Fruit fly (Drosophila melanogaster) whole organism, embryonic: ENCODE results near the gene Clk.

ENCODE experiments used
- Ada2b ChIP-seq: fragments of 200-800 bp; sonication (Bioruptor generic); IDR thresholded peaks from 2 replicates; pipeline ENCODE4 v1.3.6; 2022; ENCODE audit warnings: missing biosample characterization, missing genetic modification characterization
- Atf6 ChIP-seq: fragments of 200-800 bp; sonication (Bioruptor generic); IDR thresholded peaks from 2 replicates; pipeline ENCODE4 v1.3.6; 2022; ENCODE audit warnings: missing biosample characterization, missing genetic modification characterization
- B-H2 ChIP-seq: fragments of 200-800 bp; sonication (Bioruptor generic); optimal IDR thresholded peaks from 2 replicates; lab custom pipeline; 2018; ENCODE audit warnings: missing biosample characterization, mild to moderate bottlenecking, missing genetic modification characterization
- Bdp1 ChIP-seq: fragments of 200-800 bp; sonication (Bioruptor generic); optimal IDR thresholded peaks from 3 replicates; lab custom pipeline; 2016; ENCODE audit warnings: missing biosample characterization, missing genetic modification characterization
- CG10147 ChIP-seq: fragments of 200-800 bp; sonication (Bioruptor generic); optimal IDR thresholded peaks from 2 replicates; lab custom pipeline; 2019; ENCODE audit warnings: missing biosample characterization, mild to moderate bottlenecking, missing genetic modification characterization, moderate library complexity
- CG11085 ChIP-seq: fragments of 200-800 bp; sonication (Bioruptor generic); IDR thresholded peaks from 2 replicates; pipeline ENCODE4 v1.3.6; 2022; ENCODE audit warnings: missing biosample characterization, missing genetic modification characterization
- CG12219 ChIP-seq: fragments of 200-800 bp; sonication (Bioruptor generic); optimal IDR thresholded peaks from 3 replicates; lab custom pipeline; 2018; ENCODE audit warnings: missing biosample characterization, mild to moderate bottlenecking, missing genetic modification characterization
- CG12744 ChIP-seq: fragments of 200-800 bp; sonication (Bioruptor generic); optimal IDR thresholded peaks from 2 replicates; lab custom pipeline; 2016; ENCODE audit warnings: missing biosample characterization, missing genetic modification characterization
- CG14441 ChIP-seq: fragments of 200-800 bp; sonication (Bioruptor generic); IDR thresholded peaks from 2 replicates; pipeline ENCODE4 v1.3.6; 2022; ENCODE audit warnings: missing biosample characterization, missing genetic modification characterization
- CG15011 ChIP-seq: fragments of 200-800 bp; sonication (Bioruptor generic); optimal IDR thresholded peaks from 3 replicates; lab custom pipeline; 2018; ENCODE audit warnings: missing biosample characterization, mild to moderate bottlenecking, missing genetic modification characterization
- CG2116 ChIP-seq: fragments of 200-800 bp; sonication (Bioruptor generic); optimal IDR thresholded peaks from 3 replicates; lab custom pipeline; 2018; ENCODE audit warnings: missing biosample characterization, mild to moderate bottlenecking, missing genetic modification characterization
- CG2678 ChIP-seq: fragments of 200-800 bp; sonication (Bioruptor generic); optimal IDR thresholded peaks from 3 replicates; lab custom pipeline; 2019; ENCODE audit warnings: missing biosample characterization, mild to moderate bottlenecking, missing genetic modification characterization, moderate library complexity
- CG30020 ChIP-seq: fragments of 200-800 bp; optimal IDR thresholded peaks from 2 replicates; lab custom pipeline; 2019; ENCODE audit warnings: missing biosample characterization, mild to moderate bottlenecking, missing genetic modification characterization, moderate library complexity
- CG31224 ChIP-seq: fragments of 200-800 bp; sonication (Bioruptor generic); IDR thresholded peaks from 2 replicates; pipeline ENCODE4 v1.3.6; 2022; ENCODE audit warnings: missing biosample characterization, missing genetic modification characterization
- CG31365 ChIP-seq: fragments of 200-800 bp; sonication (Bioruptor generic); optimal IDR thresholded peaks from 2 replicates; lab custom pipeline; 2018; ENCODE audit warnings: missing biosample characterization, mild to moderate bottlenecking, missing genetic modification characterization
- CG32767 ChIP-seq: fragments of 200-800 bp; sonication (Bioruptor generic); IDR thresholded peaks from 2 replicates; pipeline ENCODE4 v1.3.6; 2022; ENCODE audit warnings: missing biosample characterization, missing genetic modification characterization
- CG6175 ChIP-seq: fragments of 200-800 bp; sonication (Bioruptor generic); IDR thresholded peaks from 3 replicates; pipeline ENCODE4 v1.3.6; 2022; ENCODE audit warnings: missing biosample characterization, missing genetic modification characterization
- CHES-1-like ChIP-seq: fragments of 200-800 bp; sonication (Bioruptor generic); optimal IDR thresholded peaks from 2 replicates; lab custom pipeline; 2016; ENCODE audit warnings: missing biosample characterization, missing genetic modification characterization
- ERR ChIP-seq: fragments of 200-800 bp; sonication (Bioruptor generic); optimal IDR thresholded peaks from 2 replicates; lab custom pipeline; 2016; ENCODE audit warnings: missing biosample characterization, missing genetic modification characterization
- Fer2 ChIP-seq: fragments of 200-800 bp; sonication (Bioruptor generic); optimal IDR thresholded peaks from 2 replicates; lab custom pipeline; 2018; ENCODE audit warnings: missing biosample characterization, mild to moderate bottlenecking, missing genetic modification characterization, moderate library complexity
- GATAe ChIP-seq: fragments of 200-800 bp; sonication (Bioruptor generic); conservative IDR thresholded peaks from 2 replicates; pipeline ENCODE4 v1.3.6; 2022; ENCODE audit warnings: missing biosample characterization, missing genetic modification characterization
- Hmr ChIP-seq: fragments of 200-800 bp; sonication (Bioruptor generic); optimal IDR thresholded peaks from 3 replicates; lab custom pipeline; 2017; ENCODE audit warnings: mild to moderate bottlenecking, missing biosample characterization, missing genetic modification reagents, missing genetic modification characterization
- Hr51 ChIP-seq, 2 experiments: fragments of 200-800 bp; sonication (Bioruptor generic); optimal IDR thresholded peaks; 2 replicates in 1 of 2; 3 replicates in 1 of 2; lab custom pipeline; 2016 to 2018; ENCODE audit warnings: missing biosample characterization in 2 of 2, missing genetic modification characterization in 2 of 2, mild to moderate bottlenecking in 1 of 2, moderate library complexity in 1 of 2
- Hsf ChIP-seq: fragments of 200-800 bp; sonication (Bioruptor generic); optimal IDR thresholded peaks from 3 replicates; lab custom pipeline; 2016; ENCODE audit warnings: missing biosample characterization, missing genetic modification characterization
- MTF-1 ChIP-seq: fragments of 200-800 bp; sonication (Bioruptor generic); optimal IDR thresholded peaks from 2 replicates; lab custom pipeline; 2018; ENCODE audit warnings: missing biosample characterization, mild to moderate bottlenecking, missing genetic modification characterization, borderline replicate concordance
- Mad ChIP-seq: fragments of 200-800 bp; sonication (Bioruptor generic); optimal IDR thresholded peaks from 2 replicates; lab custom pipeline; 2016; ENCODE audit warnings: missing biosample characterization, missing genetic modification characterization
- Med ChIP-seq: fragments of 200-800 bp; sonication (Bioruptor generic); peaks from one replicate; lab custom pipeline; 2016; ENCODE audit warnings: missing biosample characterization, missing genetic modification characterization, mild to moderate bottlenecking, inconsistent platforms, moderate library complexity
- NC2β ChIP-seq: fragments of 200-800 bp; sonication (Bioruptor generic); optimal IDR thresholded peaks from 2 replicates; lab custom pipeline; 2016; ENCODE audit warnings: missing biosample characterization, missing genetic modification characterization
- NK7.1 ChIP-seq: fragments of 200-800 bp; sonication (Bioruptor generic); optimal IDR thresholded peaks from 3 replicates; lab custom pipeline; 2016; ENCODE audit warnings: missing biosample characterization, missing genetic modification characterization
- PHDP ChIP-seq: fragments of 200-800 bp; sonication (Bioruptor generic); optimal IDR thresholded peaks from 3 replicates; lab custom pipeline; 2018; ENCODE audit warnings: missing biosample characterization, mild to moderate bottlenecking, missing genetic modification characterization, moderate library complexity
- Side ChIP-seq: fragments of 200-800 bp; sonication (Bioruptor generic); optimal IDR thresholded peaks from 2 replicates; lab custom pipeline; 2016; ENCODE audit warnings: missing biosample characterization, missing genetic modification characterization
- Six4 ChIP-seq: fragments of 200-800 bp; sonication (Bioruptor generic); optimal IDR thresholded peaks from 2 replicates; lab custom pipeline; 2016; ENCODE audit warnings: missing biosample characterization, missing genetic modification characterization
- Usf ChIP-seq: fragments of 200-800 bp; sonication (Bioruptor generic); optimal IDR thresholded peaks from 2 replicates; lab custom pipeline; 2017; ENCODE audit warnings: missing genotype, missing biosample characterization, missing genetic modification characterization
- YL-1 ChIP-seq: fragments of 200-800 bp; sonication (Bioruptor generic); optimal IDR thresholded peaks from 3 replicates; lab custom pipeline; 2017; ENCODE audit warnings: missing biosample characterization, mild to moderate bottlenecking, missing genetic modification characterization
- bab2 ChIP-seq: fragments of 200-800 bp; sonication (Bioruptor generic); optimal IDR thresholded peaks from 2 replicates; lab custom pipeline; 2016; ENCODE audit warnings: missing biosample characterization, missing genetic modification characterization
- cato ChIP-seq: fragments of 200-800 bp; sonication (Bioruptor generic); optimal IDR thresholded peaks from 2 replicates; lab custom pipeline; 2016; ENCODE audit warnings: missing biosample characterization, missing genetic modification characterization, borderline replicate concordance
- cg ChIP-seq: fragments of 200-800 bp; sonication (Bioruptor generic); optimal IDR thresholded peaks from 3 replicates; lab custom pipeline; 2019; ENCODE audit warnings: missing biosample characterization, mild to moderate bottlenecking, missing genetic modification characterization, moderate library complexity
- dmrt99B ChIP-seq: fragments of 200-800 bp; sonication (Bioruptor generic); optimal IDR thresholded peaks from 2 replicates; lab custom pipeline; 2018; ENCODE audit warnings: missing biosample characterization, mild to moderate bottlenecking, missing genetic modification characterization, moderate library complexity
- lilli ChIP-seq: fragments of 200-800 bp; sonication (Bioruptor generic); optimal IDR thresholded peaks from 3 replicates; lab custom pipeline; 2016; ENCODE audit warnings: missing biosample characterization, missing genetic modification characterization
- mam ChIP-seq: fragments of 200-800 bp; sonication (Bioruptor generic); optimal IDR thresholded peaks from 3 replicates; lab custom pipeline; 2016; ENCODE audit warnings: missing biosample characterization, missing genetic modification characterization
- nom ChIP-seq: fragments of 200-800 bp; sonication (Bioruptor generic); optimal IDR thresholded peaks from 2 replicates; lab custom pipeline; 2017; ENCODE audit warnings: missing biosample characterization, missing genetic modification characterization, mild to moderate bottlenecking, moderate library complexity, missing genetic modification reagents
- odd ChIP-seq: fragments of 200-800 bp; sonication (Bioruptor generic); optimal IDR thresholded peaks from 2 replicates; lab custom pipeline; 2017; ENCODE audit warnings: missing biosample characterization, mild to moderate bottlenecking, missing genetic modification characterization
- pros ChIP-seq: fragments of 200-800 bp; sonication (Bioruptor generic); optimal IDR thresholded peaks from 3 replicates; lab custom pipeline; 2019; ENCODE audit warnings: missing biosample characterization, mild to moderate bottlenecking, missing genetic modification characterization, moderate library complexity
- sens-2 ChIP-seq: fragments of 200-800 bp; sonication (Bioruptor generic); IDR thresholded peaks from 2 replicates; pipeline ENCODE4 v1.3.6; 2022; ENCODE audit warnings: missing biosample characterization, missing genetic modification characterization
- sima ChIP-seq: fragments of 200-800 bp; sonication (Bioruptor generic); optimal IDR thresholded peaks from 2 replicates; lab custom pipeline; 2016; ENCODE audit warnings: missing biosample characterization, missing genetic modification characterization
- stwl ChIP-seq: fragments of 200-800 bp; sonication (Bioruptor generic); optimal IDR thresholded peaks from 3 replicates; lab custom pipeline; 2018; ENCODE audit warnings: missing biosample characterization, mild to moderate bottlenecking, missing genetic modification characterization, moderate library complexity
- sug ChIP-seq: fragments of 200-800 bp; optimal IDR thresholded peaks from 2 replicates; lab custom pipeline; 2019; ENCODE audit warnings: missing biosample characterization, mild to moderate bottlenecking, missing genetic modification characterization, moderate library complexity
- tgo ChIP-seq: fragments of 200-800 bp; sonication (Bioruptor generic); IDR thresholded peaks from 3 replicates; pipeline ENCODE4 v1.3.6; 2022; ENCODE audit warnings: missing biosample characterization, missing genetic modification characterization
- unc-4 ChIP-seq: fragments of 200-800 bp; sonication (Bioruptor generic); IDR thresholded peaks from 2 replicates; pipeline ENCODE4 v1.3.6; 2022; ENCODE audit warnings: missing biosample characterization, missing genetic modification characterization; ENCODE audit not compliant: partially characterized antibody
- usp ChIP-seq: fragments of >200 bp; optimal IDR thresholded peaks from 2 replicates; lab custom pipeline; 2017; ENCODE audit warnings: missing biosample characterization, missing genetic modification characterization
- wdn ChIP-seq: fragments of 200-800 bp; sonication (Bioruptor generic); IDR thresholded peaks from 2 replicates; pipeline ENCODE4 v1.3.6; 2022; ENCODE audit warnings: missing biosample characterization, missing genetic modification characterization

The Clk gene

DNA sequence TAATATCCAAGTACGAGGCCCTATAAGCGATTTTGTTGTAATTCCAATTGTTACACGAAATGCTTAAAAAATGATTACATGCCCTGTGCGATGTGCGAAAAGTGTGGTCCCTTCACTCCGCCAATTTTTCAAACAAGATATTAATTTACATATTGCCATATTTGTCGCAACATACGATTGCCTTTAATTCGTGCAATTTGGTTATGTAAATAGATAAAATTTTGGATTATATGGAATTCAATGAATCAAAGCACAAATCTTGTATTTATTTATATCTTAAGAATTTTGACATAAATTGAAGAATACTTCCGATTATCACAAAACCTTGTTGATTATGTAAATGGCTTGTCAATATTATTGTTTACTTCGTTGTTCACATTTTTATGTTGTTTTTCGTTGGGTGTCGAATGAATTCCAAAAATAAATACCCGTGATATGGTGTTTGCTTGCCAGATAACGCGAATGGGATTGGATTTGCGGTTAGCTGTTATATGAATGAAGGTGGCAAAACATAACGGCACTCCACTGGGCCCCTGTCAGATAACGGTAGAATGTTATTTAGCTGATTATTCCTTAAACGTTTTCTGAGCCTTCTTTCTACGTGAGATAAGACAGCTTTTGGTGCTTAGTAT, 6.8 kb upstream of the Clk start (continued):
- TF ChIP-seq dmrt99B (tag; lab: Kevin White, UChicago) (no peak), nom (no peak), Hr51 (GFP tag; optimal IDR thresholded peaks at IDR 0.05; lab: Kevin White, UChicago) (peak in 1 of 2 experiments; percentile 16), YL-1 (GFP tag; lab: Kevin White, UChicago) (no peak), Ada2b (GFP tag; lab: Robert Waterston, UW) (no peak), Hsf (GFP tag; lab: Kevin White, UChicago) (no peak), lilli (GFP tag; lab: Kevin White, UChicago) (no peak), sens-2 (no peak), Atf6 (GFP tag; lab: Robert Waterston, UW) (peak; percentile 69), CG2116 (GFP tag; lab: Kevin White, UChicago) (peak; percentile 20), GATAe (GFP tag; lab: Robert Waterston, UW) (peak; percentile 15; the same call in 1 of the 2 replicates), CG31224 (no peak), Hmr (no peak), Fer2 (tag; lab: Kevin White, UChicago) (no peak), wdn (GFP tag; lab: Robert Waterston, UW) (no peak), NC2β (GFP tag; lab: Kevin White, UChicago) (no peak), odd (GFP tag; lab: Kevin White, UChicago) (peak; percentile 12), Side (GFP tag; lab: Kevin White, UChicago) (no peak), unc-4 (GFP tag; lab: Robert Waterston, UW) (no peak), stwl (no peak), CG10147 (peak; percentile 35), cg (GFP tag; lab: Kevin White, UChicago) (no peak), CG31365 (no peak), ERR (GFP tag; lab: Kevin White, UChicago) (no peak), mam (GFP tag; lab: Kevin White, UChicago) (no peak), bab2 (GFP tag; lab: Kevin White, UChicago) (no peak), Mad (no peak), PHDP (tag; lab: Kevin White, UChicago) (peak; percentile 67), CG30020 (tag; lab: Kevin White, UChicago) (no peak), tgo (GFP tag; lab: Robert Waterston, UW) (no peak), CHES-1-like (GFP tag; lab: Kevin White, UChicago) (no peak), CG11085 (GFP tag; lab: Robert Waterston, UW) (no peak), Six4 (GFP tag; lab: Kevin White, UChicago) (no peak), sima (GFP tag; lab: Kevin White, UChicago) (no peak), sug (peak; percentile 65), CG14441 (GFP tag; lab: Robert Waterston, UW) (no peak), CG15011 (GFP tag; lab: Kevin White, UChicago) (peak; percentile 46), usp (GFP tag; lab: Kevin White, UChicago) (no peak), CG32767 (GFP tag; lab: Robert Waterston, UW) (no peak), NK7.1 (no peak), pros (no peak), CG12219 (GFP tag; lab: Kevin White, UChicago) (peak; percentile 1), CG6175 (GFP tag; lab: Robert Waterston, UW) (no peak), MTF-1 (peak; percentile 40), Usf (no peak), cato (GFP tag; lab: Kevin White, UChicago) (no peak), Med (GFP tag; lab: Kevin White, UChicago) (peak; percentile 86), B-H2 (GFP tag; lab: Kevin White, UChicago) (no peak), CG2678 (tag; lab: Kevin White, UChicago) (no peak), Bdp1 (GFP tag; lab: Kevin White, UChicago) (no peak), CG12744 (peak; percentile 7)
